Fruit fly (Drosophila melanogaster): ENCODE results near the gene Ptpa.

DNA sequence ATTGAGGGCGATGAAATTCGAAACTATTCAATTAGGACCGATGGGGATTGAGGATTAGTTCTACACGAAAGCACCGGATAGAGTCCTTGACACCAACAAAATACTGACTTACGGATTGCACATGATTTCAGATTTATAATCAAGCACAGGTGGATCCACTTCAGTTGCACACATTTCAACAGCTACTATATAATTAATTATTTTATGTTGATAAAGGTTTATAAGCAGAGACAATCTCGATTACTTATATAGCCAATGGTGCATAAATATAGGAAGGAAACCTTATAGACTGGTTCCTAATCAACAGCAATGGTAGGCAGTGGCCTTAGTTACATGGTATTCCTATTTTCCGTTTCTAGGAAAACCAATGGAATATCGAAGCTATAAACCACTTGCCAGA, 8.4 kb upstream of the Ptpa start:
- TF ChIP-seq bab2 (GFP tag; optimal IDR thresholded peaks at IDR 0.05) = no peak
- no peak for TF ChIP-seq CG3995 (GFP tag; optimal IDR thresholded peaks at IDR 0.05)
- TF ChIP-seq ind (GFP tag; optimal IDR thresholded peaks at IDR 0.05) = no peak
- TF ChIP-seq so (GFP tag; IDR thresholded peaks at IDR 0.05) = no peak
